Worm (Caenorhabditis elegans) whole organism, midembryonic: ENCODE results near the gene cul-6.

ENCODE experiments used
- T22C8.4 ChIP-seq: fragments of 200-800 bp; sonication (Bioruptor generic); IDR thresholded peaks from 2 replicates; pipeline ENCODE4 v1.3.6; 2022; ENCODE audit warnings: missing genetic modification characterization, missing compliant biosample characterization
- cog-1 ChIP-seq: sonication (generic microtip); optimal IDR thresholded peaks from 2 replicates; lab custom pipeline; 2016; ENCODE audit warnings: missing genetic modification characterization, missing compliant biosample characterization
- flt-1 ChIP-seq: fragments of 200-800 bp; sonication (Bioruptor generic); IDR thresholded peaks from 2 replicates; pipeline ENCODE4 v1.3.6; 2022; ENCODE audit warnings: missing genetic modification characterization, missing compliant biosample characterization
- klf-2 ChIP-seq: fragments of 200-800 bp; sonication (Bioruptor generic); conservative IDR thresholded peaks from 2 replicates; pipeline ENCODE4 v1.3.6; 2022; ENCODE audit warnings: missing genetic modification reagents, missing genetic modification characterization, missing compliant biosample characterization
- med-1 ChIP-seq: sonication (generic microtip); optimal IDR thresholded peaks from 2 replicates; lab custom pipeline; 2017; ENCODE audit warnings: missing genetic modification characterization, mild to moderate bottlenecking, missing compliant biosample characterization, antibody characterized with exemption, missing genetic modification reagents; ENCODE audit not compliant: insufficient read depth
- tab-1 ChIP-seq: fragments of 200-800 bp; sonication (Bioruptor generic); IDR thresholded peaks from 2 replicates; pipeline ENCODE4 v1.3.6; 2022; ENCODE audit warnings: missing genetic modification characterization, missing compliant biosample characterization
- ztf-29 ChIP-seq: fragments of 200-800 bp; sonication (Bioruptor generic); IDR thresholded peaks from 2 replicates; pipeline ENCODE4 v1.3.6; 2022; ENCODE audit warnings: missing genetic modification reagents, missing genetic modification characterization, missing compliant biosample characterization

DNA sequence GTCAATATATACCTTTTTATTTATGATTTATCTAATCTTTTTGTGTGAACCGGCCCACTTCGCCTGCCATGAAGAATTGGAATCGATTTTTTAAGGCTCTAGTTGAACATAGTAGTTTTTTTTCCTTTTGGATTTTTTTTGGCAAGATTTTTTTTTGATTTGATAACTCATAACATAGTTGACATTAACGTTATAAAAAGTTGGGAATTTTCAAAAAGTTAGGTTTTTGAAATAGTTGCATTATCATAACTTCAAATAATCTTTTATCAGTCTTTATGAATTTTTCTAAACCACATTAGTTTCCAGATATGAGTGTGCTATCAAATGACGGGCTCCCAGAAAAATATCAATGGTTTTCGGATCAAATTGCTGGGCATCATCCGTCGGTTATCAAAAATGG lies 42.4 kb downstream of the cul-6 start, which contains the start of gene ipmk-1:
- TF ChIP-seq med-1 (GFP tag; lab: Kevin White, UChicago) = no peak
- no peak for TF ChIP-seq cog-1
- TF ChIP-seq ztf-29 (GFP tag; lab: Robert Waterston, UW) = no peak
- TF ChIP-seq tab-1 (GFP tag; lab: Robert Waterston, UW) = no peak
- no peak for TF ChIP-seq flt-1 (GFP tag; lab: Robert Waterston, UW)
- TF ChIP-seq klf-2 (GFP tag; lab: Robert Waterston, UW) = no peak
- TF ChIP-seq T22C8.4 (GFP tag; lab: Robert Waterston, UW) = no peak
